Worm (Caenorhabditis elegans): ENCODE measurements around the gene apl-1.

Gene apl-1

ce11 chrX:5063750-5064652 is 52.7 kb downstream of the apl-1 start, which contains the start of gene C24H10.2:
Gene C24H10.2, plus strand, starts transcription at chrX:5064602.
- TF ChIP-seq ztf-22 (GFP tag; optimal IDR thresholded peaks at IDR 0.05) (no peak), efl-1 (GFP tag; optimal IDR thresholded peaks at IDR 0.05) (peak; percentile 8), hsf-1 (GFP tag; IDR thresholded peaks at IDR 0.05) (no peak), nfya-2 (GFP tag; IDR thresholded peaks at IDR 0.05) (no peak), nhr-120 (GFP tag; IDR thresholded peaks at IDR 0.05) (no peak), xnd-1 (tag; optimal IDR thresholded peaks at IDR 0.05) (no peak), K12H6.12 (tag; optimal IDR thresholded peaks at IDR 0.05) (peak; percentile 71), ekl-4 (GFP tag; IDR thresholded peaks at IDR 0.05) (0 out of 2 replicates have a peak, but pooled peaks have one; percentile 25), attf-5 (GFP tag; optimal IDR thresholded peaks at IDR 0.05) (peak; percentile 39), gei-17 (GFP tag; optimal IDR thresholded peaks at IDR 0.05) (peak; percentile 17), dpff-1 (tag; optimal IDR thresholded peaks at IDR 0.05) (no peak), ama-1 (optimal IDR thresholded peaks at IDR 0.05) (no peak), ama-1 (GFP tag; optimal IDR thresholded peaks at IDR 0.05) (no peak), T26A5.8 (tag; optimal IDR thresholded peaks at IDR 0.05) (no peak), F49E8.2 (tag; optimal IDR thresholded peaks at IDR 0.05; ENCODE audit: insufficient read depth) (no peak), F10E7.11 (tag; optimal IDR thresholded peaks at IDR 0.05) (no peak), hlh-26 (GFP tag; conservative IDR thresholded peaks at IDR 0.05) (no peak), F37B4.10 (GFP tag; IDR thresholded peaks at IDR 0.05) (no peak), cebp-2 (GFP tag; IDR thresholded peaks at IDR 0.05) (no peak), mcd-1 (GFP tag; IDR thresholded peaks at IDR 0.05) (0 out of 2 replicates have a peak, but pooled peaks have one; percentile 18), aptf-3 (GFP tag; IDR thresholded peaks at IDR 0.05) (no peak), atf-7 (tag; optimal IDR thresholded peaks at IDR 0.05) (no peak), rcor-1 (GFP tag; IDR thresholded peaks at IDR 0.05) (no peak), nfyb-1 (GFP tag; IDR thresholded peaks at IDR 0.05) (0 out of 2 replicates have a peak, but pooled peaks have one; percentile 19), fkh-3 (tag; optimal IDR thresholded peaks at IDR 0.05) (no peak), snpc-1.1 (tag; optimal IDR thresholded peaks at IDR 0.05; ENCODE audit: insufficient read depth) (no peak), ceh-100 (GFP tag; IDR thresholded peaks at IDR 0.05) (no peak), nhr-80 (tag; optimal IDR thresholded peaks at IDR 0.05) (peak; percentile 75), sdz-38 (tag; optimal IDR thresholded peaks at IDR 0.05) (no peak), ceh-27 (GFP tag; optimal IDR thresholded peaks at IDR 0.05) (peak; percentile 51), snpc-3.4 (tag; optimal IDR thresholded peaks at IDR 0.05) (no peak), F23B12.7 (tag; optimal IDR thresholded peaks at IDR 0.05; ENCODE audit: insufficient read depth) (peak; percentile 32), lin-35 (GFP tag; optimal IDR thresholded peaks at IDR 0.05) (peak in 1 of 3 experiments; percentile 10), nfya-1 (tag; optimal IDR thresholded peaks at IDR 0.05; ENCODE audit: borderline replicate concordance, insufficient read depth) (no peak), ceh-58 (GFP tag; IDR thresholded peaks at IDR 0.05) (no peak), lsl-1 (GFP tag; optimal IDR thresholded peaks at IDR 0.05) (no peak), chd-7 (tag; optimal IDR thresholded peaks at IDR 0.05) (peak; percentile 23), attf-3 (GFP tag; conservative IDR thresholded peaks at IDR 0.05) (no peak), lin-54 (GFP tag; optimal IDR thresholded peaks at IDR 0.05) (no peak), Y53F4B.3 (GFP tag; IDR thresholded peaks at IDR 0.05) (no peak), F57A8.1 (GFP tag; optimal IDR thresholded peaks at IDR 0.05) (no peak), hmg-1.2 (GFP tag; IDR thresholded peaks at IDR 0.05) (no peak), die-1 (tag; optimal IDR thresholded peaks at IDR 0.05) (no peak), snpc-1.3 (tag; optimal IDR thresholded peaks at IDR 0.05; ENCODE audit: insufficient read depth) (no peak), F55B11.4 (tag; optimal IDR thresholded peaks at IDR 0.05; ENCODE audit: borderline replicate concordance, insufficient read depth) (no peak), lir-1 (GFP tag; conservative IDR thresholded peaks at IDR 0.05) (peak; percentile 86), madf-8 (GFP tag; conservative IDR thresholded peaks at IDR 0.05) (no peak)

Measured in whole organism, young adult.